Worm (Caenorhabditis elegans): ENCODE results near the gene C53B7.2.
A peak's percentile ranks its signal among the peaks of the same experiment; 100 is the strongest.

Gene C53B7.2

ce11 chrX:6822552-6822951, 23.5 kb upstream of the C53B7.2 start (continued):
- TF ChIP-seq nhr-90 (tag; optimal IDR thresholded peaks at IDR 0.05; ENCODE audit: poor library complexity): no peak
- TF ChIP-seq nhr-71 (tag; optimal IDR thresholded peaks at IDR 0.05): peak; percentile 50
- no peak for TF ChIP-seq fkh-4 (tag; optimal IDR thresholded peaks at IDR 0.05; ENCODE audit: borderline replicate concordance)
- peak; percentile 62 for TF ChIP-seq dsc-1 (tag; optimal IDR thresholded peaks at IDR 0.05)
- no peak for TF ChIP-seq nhr-20 (tag; optimal IDR thresholded peaks at IDR 0.05)
- peak; percentile 43 for TF ChIP-seq lin-14 (GFP tag; optimal IDR thresholded peaks at IDR 0.05)
- no peak for TF ChIP-seq lin-13 (GFP tag; optimal IDR thresholded peaks at IDR 0.05)

ce11 chrX:6823218-6823979, 22.6 kb upstream of the C53B7.2 start, which contains the start of gene gei-15:
TSS of gene gei-15 (minus strand) at chrX:6823268.
- TF ChIP-seq egl-13 (tag; optimal IDR thresholded peaks at IDR 0.05): no peak
- no peak for TF ChIP-seq C04F5.9 (tag; optimal IDR thresholded peaks at IDR 0.05)
- TF ChIP-seq snu-23 (GFP tag; optimal IDR thresholded peaks at IDR 0.05): peak; percentile 23
- TF ChIP-seq lin-14 (GFP tag; optimal IDR thresholded peaks at IDR 0.05): peak; percentile 52
- peak; percentile 52 for TF ChIP-seq rnt-1 (tag; optimal IDR thresholded peaks at IDR 0.05)
- TF ChIP-seq pax-3 (tag; optimal IDR thresholded peaks at IDR 0.05): no peak
- TF ChIP-seq unc-62 (GFP tag; optimal IDR thresholded peaks at IDR 0.05): no peak
- TF ChIP-seq pag-3 (tag; optimal IDR thresholded peaks at IDR 0.05; ENCODE audit: borderline replicate concordance, insufficient read depth): peak; percentile 90
- no peak for TF ChIP-seq xbp-1 (tag; optimal IDR thresholded peaks at IDR 0.05)
- no peak for TF ChIP-seq ztf-4 (tag; optimal IDR thresholded peaks at IDR 0.05)
- no peak for TF ChIP-seq nhr-19 (GFP tag; conservative IDR thresholded peaks at IDR 0.05)
- no peak for TF ChIP-seq F16B12.6 (tag; optimal IDR thresholded peaks at IDR 0.05)
- no peak for TF ChIP-seq ceh-88 (GFP tag; IDR thresholded peaks at IDR 0.05)
- TF ChIP-seq dsc-1 (tag; optimal IDR thresholded peaks at IDR 0.05): peak; percentile 52
- peak; percentile 22 for TF ChIP-seq nhr-71 (tag; optimal IDR thresholded peaks at IDR 0.05)

- TF ChIP-seq pag-3 (tag; optimal IDR thresholded peaks at IDR 0.05; ENCODE audit: borderline replicate concordance, insufficient read depth) (peak; percentile 94), nhr-20 (tag; optimal IDR thresholded peaks at IDR 0.05) (peak; percentile 35), ztf-11 (tag; optimal IDR thresholded peaks at IDR 0.05) (no peak), dsc-1 (tag; optimal IDR thresholded peaks at IDR 0.05) (peak; percentile 87), lin-14 (GFP tag; optimal IDR thresholded peaks at IDR 0.05) (peak; percentile 89), fkh-4 (tag; optimal IDR thresholded peaks at IDR 0.05; ENCODE audit: borderline replicate concordance) (peak; percentile 39), lin-39 (tag; optimal IDR thresholded peaks at IDR 0.05) (peak; percentile 40), mef-2 (tag; optimal IDR thresholded peaks at IDR 0.05) (peak; percentile 63), rnt-1 (tag; optimal IDR thresholded peaks at IDR 0.05) (peak; percentile 74), mdl-1 (tag; optimal IDR thresholded peaks at IDR 0.05) (peak in 1 of 2 experiments; percentile 37), pax-3 (tag; optimal IDR thresholded peaks at IDR 0.05) (no peak), snu-23 (GFP tag; optimal IDR thresholded peaks at IDR 0.05) (peak; percentile 67), lsy-2 (tag; optimal IDR thresholded peaks at IDR 0.05) (peak; percentile 21 to 61), nhr-71 (tag; optimal IDR thresholded peaks at IDR 0.05) (peak; percentile 84), tbx-2 (tag; optimal IDR thresholded peaks at IDR 0.05) (peak; percentile 21), nhr-19 (GFP tag; conservative IDR thresholded peaks at IDR 0.05) (peak; percentile 59), unc-130 (tag; optimal IDR thresholded peaks at IDR 0.05) (peak; percentile 66), nhr-28 (tag; optimal IDR thresholded peaks at IDR 0.05) (no peak), fkh-8 (tag; optimal IDR thresholded peaks at IDR 0.05) (no peak)
These were observed 20.2 kb upstream of the C53B7.2 start, which contains the start of gene F41B4.1 for ce11 chrX:6825840-6826239. TSS of gene F41B4.1 (minus strand) at chrX:6825862.

- TF ChIP-seq jun-1 (tag; optimal IDR thresholded peaks at IDR 0.05) (no peak), nhr-77 (tag; optimal IDR thresholded peaks at IDR 0.05) (no peak), nhr-84 (tag; optimal IDR thresholded peaks at IDR 0.05) (no peak), ets-5 (GFP tag; IDR thresholded peaks at IDR 0.05) (no peak), ceh-82 (tag; optimal IDR thresholded peaks at IDR 0.05) (no peak), pag-3 (tag; optimal IDR thresholded peaks at IDR 0.05; ENCODE audit: borderline replicate concordance, insufficient read depth) (no peak), alr-1 (tag; optimal IDR thresholded peaks at IDR 0.05; ENCODE audit: borderline replicate concordance) (no peak), xbp-1 (tag; optimal IDR thresholded peaks at IDR 0.05) (no peak), fkh-4 (tag; optimal IDR thresholded peaks at IDR 0.05; ENCODE audit: borderline replicate concordance) (no peak), mef-2 (tag; optimal IDR thresholded peaks at IDR 0.05) (no peak), tlp-1 (tag; optimal IDR thresholded peaks at IDR 0.05) (no peak), unc-98 (GFP tag; IDR thresholded peaks at IDR 0.05) (no peak), C16A3.4 (tag; optimal IDR thresholded peaks at IDR 0.05) (no peak), isw-1 (GFP tag; IDR thresholded peaks at IDR 0.05) (no peak), C34B4.2 (tag; optimal IDR thresholded peaks at IDR 0.05) (no peak)
These were observed 10.9 kb upstream of the C53B7.2 start, which contains the start of gene F41B4.2 for ce11 chrX:6835166-6835565. TSS of gene F41B4.2 (minus strand) at chrX:6835266.
